Worm (Caenorhabditis elegans) whole organism, L1 larva: Measurements from ENCODE around the gene ZK1098.2.

Experiments used
- C04F5.9 ChIP-seq: sonication (generic microtip); optimal IDR thresholded peaks from 2 replicates; lab custom pipeline; 2016; ENCODE audit warnings: missing genetic modification characterization, missing compliant biosample characterization
- Y116A8C.19 ChIP-seq: sonication (generic microtip); optimal IDR thresholded peaks from 2 replicates; lab custom pipeline; 2016; ENCODE audit warnings: missing compliant biosample characterization, missing genetic modification characterization, borderline replicate concordance
- aha-1 ChIP-seq: fragments of 150-350 bp; optimal IDR thresholded peaks from 2 replicates; lab custom pipeline; 2014; ENCODE audit warnings: missing biosample characterization, missing genetic modification characterization
- ama-1 ChIP-seq: fragments of 150-350 bp; optimal IDR thresholded peaks from 2 replicates; lab custom pipeline; 2014
- blmp-1 ChIP-seq: fragments of 150-350 bp; optimal IDR thresholded peaks from 2 replicates; lab custom pipeline; 2014; ENCODE audit warnings: missing biosample characterization, missing genetic modification characterization
- ceh-63 ChIP-seq: fragments of 200-800 bp; sonication (Bioruptor generic); optimal IDR thresholded peaks from 2 replicates; lab custom pipeline; 2018; ENCODE audit warnings: mild to moderate bottlenecking, missing genetic modification characterization, missing compliant biosample characterization
- ceh-8 ChIP-seq: fragments of 200-800 bp; sonication (Bioruptor generic); optimal IDR thresholded peaks from 2 replicates; lab custom pipeline; 2018; ENCODE audit warnings: mild to moderate bottlenecking, missing genetic modification characterization, moderate library complexity, missing compliant biosample characterization
- ceh-82 ChIP-seq, 3 experiments: fragments of 150-350 bp in 1 of 3; sonication (generic microtip) in 2 of 3; optimal IDR thresholded peaks; 2 replicates each; lab custom pipeline; 2014 to 2017; ENCODE audit warnings: missing biosample characterization in 3 of 3, missing genetic modification characterization in 3 of 3
- ces-1 ChIP-seq: fragments of 150-350 bp; optimal IDR thresholded peaks from 2 replicates; lab custom pipeline; 2014; ENCODE audit warnings: missing biosample characterization, missing genetic modification reagents, missing genetic modification characterization
- dpl-1 ChIP-seq, 3 experiments: fragments of 150-350 bp in 2 of 3; sonication (generic microtip) in 1 of 3; optimal IDR thresholded peaks; 2 replicates each; lab custom pipeline; 2014 to 2017; ENCODE audit warnings: missing biosample characterization in 3 of 3, missing genetic modification characterization in 3 of 3, missing genetic modification reagents in 3 of 3
- efl-1 ChIP-seq, 4 experiments: fragments of 150-350 bp; optimal IDR thresholded peaks in 3 of 4; peaks in 1 of 4; 1 replicate in 1 of 4; 2 replicates in 3 of 4; lab custom pipeline; 2014; ENCODE audit warnings: missing biosample characterization in 2 of 4, missing genetic modification characterization in 2 of 4, missing genetic modification reagents in 2 of 4
- efl-3 ChIP-seq: fragments of 200-800 bp; sonication (Bioruptor generic); optimal IDR thresholded peaks from 2 replicates; lab custom pipeline; 2018; ENCODE audit warnings: mild to moderate bottlenecking, missing genetic modification characterization, missing compliant biosample characterization
- egl-13 ChIP-seq: sonication (generic microtip); optimal IDR thresholded peaks from 2 replicates; lab custom pipeline; 2016; ENCODE audit warnings: missing genotype, missing genetic modification reagents, missing genetic modification characterization, missing compliant biosample characterization
- elt-3 ChIP-seq, 6 experiments: fragments of 150-350 bp in 1 of 6; sonication (generic microtip); optimal IDR thresholded peaks; 2 replicates each; lab custom pipeline; 2017 to 2018; ENCODE audit warnings: missing biosample characterization in 6 of 6, missing genetic modification characterization in 6 of 6, inconsistent platforms in 1 of 6
- ets-5 ChIP-seq: fragments of 200-800 bp; sonication (Bioruptor generic); IDR thresholded peaks from 2 replicates; pipeline ENCODE4 v1.3.6; 2022; ENCODE audit warnings: missing genetic modification characterization, missing compliant biosample characterization
- fkh-10 ChIP-seq: sonication (generic microtip); optimal IDR thresholded peaks from 2 replicates; lab custom pipeline; 2017; ENCODE audit warnings: missing biosample characterization, missing genetic modification reagents, missing genetic modification characterization
- fkh-8 ChIP-seq: sonication (generic microtip); optimal IDR thresholded peaks from 2 replicates; lab custom pipeline; 2016; ENCODE audit warnings: mild to moderate bottlenecking, missing genetic modification characterization, missing compliant biosample characterization
- fos-1 ChIP-seq: fragments of 150-350 bp; optimal IDR thresholded peaks from 2 replicates; lab custom pipeline; 2014; ENCODE audit warnings: missing biosample characterization, missing genetic modification characterization
- grh-1 ChIP-seq: fragments of 200-800 bp; sonication (Bioruptor generic); IDR thresholded peaks from 2 replicates; pipeline ENCODE4 v1.3.6; 2022; ENCODE audit warnings: missing genetic modification reagents, missing genetic modification characterization, missing compliant biosample characterization
- hlh-17 ChIP-seq: fragments of 200-800 bp; sonication (Bioruptor generic); optimal IDR thresholded peaks from 2 replicates; lab custom pipeline; 2018; ENCODE audit warnings: missing genetic modification characterization, mild to moderate bottlenecking, missing compliant biosample characterization, moderate library complexity, borderline replicate concordance
- hlh-4 ChIP-seq: sonication (generic microtip); optimal IDR thresholded peaks from 2 replicates; lab custom pipeline; 2016; ENCODE audit warnings: mild to moderate bottlenecking, missing genetic modification characterization, missing compliant biosample characterization
- isw-1 ChIP-seq: fragments of 200-800 bp; sonication (Bioruptor generic); IDR thresholded peaks from 2 replicates; pipeline ENCODE4 v1.3.6; 2022; ENCODE audit warnings: missing genetic modification characterization, missing compliant biosample characterization
- lin-13 ChIP-seq: fragments of 150-350 bp; optimal IDR thresholded peaks from 2 replicates; lab custom pipeline; 2014; ENCODE audit warnings: missing biosample characterization, missing genetic modification reagents, missing genetic modification characterization
- lin-14 ChIP-seq: fragments of 200-800 bp; sonication (Bioruptor generic); optimal IDR thresholded peaks from 2 replicates; lab custom pipeline; 2018; ENCODE audit warnings: mild to moderate bottlenecking, missing genetic modification characterization, moderate library complexity, missing compliant biosample characterization
- lin-35 ChIP-seq, 2 experiments: fragments of 150-350 bp; optimal IDR thresholded peaks; 2 replicates each; lab custom pipeline; 2014; ENCODE audit warnings: missing biosample characterization in 2 of 2, missing genetic modification characterization in 2 of 2, missing genetic modification reagents in 2 of 2
- lir-3 ChIP-seq: sonication (generic microtip); optimal IDR thresholded peaks from 2 replicates; lab custom pipeline; 2016; ENCODE audit warnings: mild to moderate bottlenecking, missing genetic modification characterization, moderate library complexity, missing compliant biosample characterization; ENCODE audit not compliant: poor library complexity
- lsy-2 ChIP-seq, 2 experiments: fragments of 150-350 bp; optimal IDR thresholded peaks; 2 replicates each; lab custom pipeline; 2014; ENCODE audit warnings: missing biosample characterization in 2 of 2, missing genetic modification characterization in 2 of 2
- mab-9 ChIP-seq: fragments of 200-800 bp; sonication (Bioruptor generic); IDR thresholded peaks from 2 replicates; pipeline ENCODE4 v1.3.6; 2022; ENCODE audit warnings: missing genetic modification reagents, missing genetic modification characterization, missing compliant biosample characterization
- mep-1 ChIP-seq: fragments of 150-350 bp; optimal IDR thresholded peaks from 2 replicates; lab custom pipeline; 2014; ENCODE audit warnings: missing biosample characterization, missing genetic modification characterization
- nhr-12 ChIP-seq: sonication (generic microtip); optimal IDR thresholded peaks from 2 replicates; lab custom pipeline; 2017; ENCODE audit warnings: missing biosample characterization, missing genetic modification characterization
- nhr-19 ChIP-seq: fragments of 200-800 bp; sonication (Bioruptor generic); conservative IDR thresholded peaks from 2 replicates; pipeline ENCODE4 v1.3.6; 2022; ENCODE audit warnings: missing genetic modification characterization, missing compliant biosample characterization
- nhr-237 ChIP-seq: fragments of 150-350 bp; optimal IDR thresholded peaks from 2 replicates; lab custom pipeline; 2014; ENCODE audit warnings: missing biosample characterization, missing genetic modification characterization
- nhr-47 ChIP-seq: sonication (generic microtip); optimal IDR thresholded peaks from 2 replicates; lab custom pipeline; 2016; ENCODE audit warnings: mild to moderate bottlenecking, missing genetic modification characterization, moderate library complexity, missing compliant biosample characterization
- nhr-71 ChIP-seq: sonication (generic microtip); optimal IDR thresholded peaks from 2 replicates; lab custom pipeline; 2016; ENCODE audit warnings: mild to moderate bottlenecking, missing genetic modification characterization, moderate library complexity, missing compliant biosample characterization
- nhr-84 ChIP-seq: sonication (generic microtip); optimal IDR thresholded peaks from 2 replicates; lab custom pipeline; 2017; ENCODE audit warnings: missing biosample characterization, missing genetic modification characterization
- nhr-85 ChIP-seq: sonication (generic microtip); peaks from one replicate; lab custom pipeline; 2016; ENCODE audit warnings: missing genetic modification characterization, inconsistent platforms, missing compliant biosample characterization
- pag-3 ChIP-seq: sonication (generic microtip); optimal IDR thresholded peaks from 2 replicates; lab custom pipeline; 2017; ENCODE audit warnings: missing genetic modification characterization, mild to moderate bottlenecking, missing compliant biosample characterization, antibody characterized with exemption, borderline replicate concordance; ENCODE audit not compliant: insufficient read depth
- pax-3 ChIP-seq: fragments of 200-800 bp; sonication (Bioruptor generic); optimal IDR thresholded peaks from 2 replicates; lab custom pipeline; 2018; ENCODE audit warnings: mild to moderate bottlenecking, missing genetic modification characterization, moderate library complexity, missing compliant biosample characterization
- pqm-1 ChIP-seq: sonication (generic microtip); optimal IDR thresholded peaks from 3 replicates; lab custom pipeline; 2017; ENCODE audit warnings: missing biosample characterization, missing genetic modification characterization
- rnt-1 ChIP-seq: sonication (generic microtip); optimal IDR thresholded peaks from 2 replicates; lab custom pipeline; 2016; ENCODE audit warnings: mild to moderate bottlenecking, missing genetic modification characterization, moderate library complexity, missing compliant biosample characterization
- skn-1 ChIP-seq: fragments of 150-350 bp; optimal IDR thresholded peaks from 2 replicates; lab custom pipeline; 2014; ENCODE audit warnings: missing biosample characterization, missing genetic modification characterization
- sox-4 ChIP-seq: sonication (generic microtip); optimal IDR thresholded peaks from 2 replicates; lab custom pipeline; 2016; ENCODE audit warnings: missing genetic modification characterization, missing compliant biosample characterization
- sptf-1 ChIP-seq: fragments of 150-350 bp; optimal IDR thresholded peaks from 2 replicates; lab custom pipeline; 2014; ENCODE audit warnings: missing biosample characterization, missing genetic modification characterization
- sup-37 ChIP-seq: fragments of 200-800 bp; sonication (Bioruptor generic); optimal IDR thresholded peaks from 2 replicates; lab custom pipeline; 2018; ENCODE audit warnings: mild to moderate bottlenecking, missing genetic modification characterization, missing compliant biosample characterization
- tlp-1 ChIP-seq: fragments of 150-350 bp; optimal IDR thresholded peaks from 2 replicates; lab custom pipeline; 2014; ENCODE audit warnings: missing biosample characterization, missing genetic modification characterization
- unc-30 ChIP-seq: sonication (generic microtip); optimal IDR thresholded peaks from 2 replicates; lab custom pipeline; 2017; ENCODE audit warnings: missing biosample characterization, missing genetic modification characterization
- unc-98 ChIP-seq: fragments of 200-800 bp; sonication (Bioruptor generic); IDR thresholded peaks from 2 replicates; pipeline ENCODE4 v1.3.6; 2022; ENCODE audit warnings: missing genetic modification characterization, missing compliant biosample characterization
- xbp-1 ChIP-seq: sonication (generic microtip); optimal IDR thresholded peaks from 2 replicates; lab custom pipeline; 2016; ENCODE audit warnings: missing genetic modification characterization, missing compliant biosample characterization
- zip-4 ChIP-seq: fragments of 200-800 bp; sonication (Bioruptor generic); optimal IDR thresholded peaks from 2 replicates; lab custom pipeline; 2018; ENCODE audit warnings: mild to moderate bottlenecking, missing genetic modification characterization, moderate library complexity, missing compliant biosample characterization
- ztf-11 ChIP-seq, 2 experiments: sonication (generic microtip); optimal IDR thresholded peaks; 2 replicates each; lab custom pipeline; 2016 to 2017; ENCODE audit warnings: missing genetic modification characterization in 2 of 2, missing biosample characterization in 1 of 2, missing compliant biosample characterization in 1 of 2

ZK1098.2 gene

DNA sequence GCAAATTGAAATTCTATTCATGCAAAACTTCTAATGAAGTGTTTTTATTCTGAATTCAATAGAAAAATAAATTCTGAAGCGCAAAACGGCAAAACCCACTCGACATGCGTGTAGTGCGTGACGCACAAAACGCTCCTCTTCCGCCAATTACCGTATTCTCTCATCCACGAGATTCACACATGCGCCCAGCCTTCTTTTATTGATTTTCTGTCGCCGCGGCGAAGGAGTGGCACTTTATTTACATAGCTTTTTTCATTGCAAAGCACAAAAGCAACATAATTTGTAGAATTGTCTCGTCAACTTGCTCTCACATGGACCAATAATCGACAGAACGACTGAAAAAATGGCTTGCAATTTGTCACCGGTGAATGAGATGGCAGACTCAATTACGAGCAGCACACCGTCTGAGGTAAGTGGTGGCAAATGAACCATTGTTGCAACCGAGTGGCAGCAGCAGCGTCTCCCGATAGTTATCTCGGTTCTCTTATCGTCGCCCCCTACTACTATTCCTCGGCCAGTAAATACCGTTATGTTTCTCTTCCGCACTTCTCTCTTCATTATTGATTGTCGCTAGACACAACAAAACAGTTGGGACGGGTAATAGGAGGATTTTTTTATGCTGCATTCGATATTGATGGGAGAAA, 17.2 kb downstream of the ZK1098.2 start, which contains the start of gene unc-16 (continued):
- TF ChIP-seq nhr-85 (tag; lab: Kevin White, UChicago), result peak; percentile 88
- TF ChIP-seq nhr-12 (tag; lab: Kevin White, UChicago), result no peak
- TF ChIP-seq rnt-1 (tag; lab: Kevin White, UChicago), result peak; percentile 93
- peak; percentile 83 for TF ChIP-seq ama-1 (lab: Kevin White, UChicago)
- peak; percentile 86 for TF ChIP-seq lin-35 (GFP tag; optimal IDR thresholded peaks at IDR 0.05; lab: Kevin White, UChicago)
- TF ChIP-seq pax-3 (tag; lab: Kevin White, UChicago), result peak; percentile 69
- TF ChIP-seq sox-4 (tag; lab: Kevin White, UChicago), result peak; percentile 67
- no peak for TF ChIP-seq nhr-84 (tag; lab: Kevin White, UChicago)
- peak; percentile 90 for TF ChIP-seq xbp-1 (tag; lab: Kevin White, UChicago)
- TF ChIP-seq hlh-17, result no peak
- TF ChIP-seq C04F5.9, result peak; percentile 83
- peak; percentile 72 for TF ChIP-seq blmp-1 (tag; lab: Kevin White, UChicago)
- TF ChIP-seq ceh-82 (tag; optimal IDR thresholded peaks at IDR 0.05; lab: Kevin White, UChicago), result peak; percentile 78 to 92 (median 89)
- TF ChIP-seq nhr-19 (GFP tag; lab: Robert Waterston, UW), result peak; percentile 87
- TF ChIP-seq isw-1, result peak; percentile 91
- TF ChIP-seq pqm-1 (tag; lab: Kevin White, UChicago), result no peak
- TF ChIP-seq tlp-1 (tag; lab: Kevin White, UChicago), result no peak
- peak; percentile 87 for TF ChIP-seq skn-1 (tag; lab: Kevin White, UChicago)
- no peak for TF ChIP-seq Y116A8C.19
- TF ChIP-seq lin-13 (GFP tag; lab: Kevin White, UChicago), result peak; percentile 90
- peak; percentile 90 for TF ChIP-seq fkh-8 (tag; lab: Kevin White, UChicago)
- TF ChIP-seq fos-1 (tag; lab: Kevin White, UChicago), result peak; percentile 77
- TF ChIP-seq nhr-71 (tag; lab: Kevin White, UChicago), result peak; percentile 95
- TF ChIP-seq efl-1 (optimal IDR thresholded peaks at IDR 0.05; lab: Kevin White, UChicago), result peak; percentile 85 to 88
- peak; percentile 82 to 98 for TF ChIP-seq efl-1 (GFP tag; optimal IDR thresholded peaks at IDR 0.05 in 1 of 2; lab: Kevin White, UChicago)
- peak; percentile 95 for TF ChIP-seq mep-1
- TF ChIP-seq ztf-11 (tag; optimal IDR thresholded peaks at IDR 0.05; lab: Kevin White, UChicago), result peak in 1 of 2 experiments; percentile 78
- peak; percentile 85 for TF ChIP-seq ceh-8 (GFP tag; lab: Kevin White, UChicago)
- peak; percentile 64 for TF ChIP-seq nhr-237 (tag; lab: Kevin White, UChicago)
- no peak for TF ChIP-seq pag-3
- TF ChIP-seq nhr-47 (tag; lab: Kevin White, UChicago), result peak; percentile 92
- TF ChIP-seq aha-1 (tag; lab: Kevin White, UChicago), result peak; percentile 67
- TF ChIP-seq efl-3, result peak; percentile 8
- TF ChIP-seq grh-1 (GFP tag; lab: Robert Waterston, UW), result no peak; the same call in 1 of the 2 replicates
- peak; percentile 88 for TF ChIP-seq egl-13 (tag; lab: Kevin White, UChicago)
- peak; percentile 51 for TF ChIP-seq ceh-63 (GFP tag; lab: Kevin White, UChicago)
- no peak for TF ChIP-seq hlh-4 (tag; lab: Kevin White, UChicago)
- peak; percentile 78 for TF ChIP-seq zip-4 (GFP tag; lab: Kevin White, UChicago)
- no peak for TF ChIP-seq sptf-1
- TF ChIP-seq unc-30 (tag; lab: Kevin White, UChicago), result no peak
- TF ChIP-seq lir-3 (tag; lab: Kevin White, UChicago), result peak; percentile 79
- TF ChIP-seq ets-5, result no peak
- TF ChIP-seq elt-3 (tag; optimal IDR thresholded peaks at IDR 0.05; lab: Kevin White, UChicago), result peak in 2 of 6 experiments; percentile 29 to 54
- peak; percentile 79 for TF ChIP-seq sup-37 (GFP tag; lab: Kevin White, UChicago)
- TF ChIP-seq fkh-10 (GFP tag; lab: Kevin White, UChicago), result peak; percentile 65
- peak; percentile 99 to 100 for TF ChIP-seq lsy-2 (tag; optimal IDR thresholded peaks at IDR 0.05; lab: Kevin White, UChicago)
- TF ChIP-seq lin-14 (GFP tag; lab: Kevin White, UChicago), result peak; percentile 95
- TF ChIP-seq unc-98 (GFP tag; lab: Robert Waterston, UW), result no peak
- TF ChIP-seq mab-9, result peak; percentile 69; the same call in 1 of the 2 replicates
- TF ChIP-seq dpl-1 (GFP tag; optimal IDR thresholded peaks at IDR 0.05; lab: Kevin White, UChicago), result peak; percentile 77 to 84 (median 81)
- TF ChIP-seq ces-1 (GFP tag; lab: Kevin White, UChicago), result no peak
